Fruit fly (Drosophila melanogaster) Kc167 (cell line): ENCODE measurements around the gene anchor.

Source experiments
- Myc ChIP-seq: fragments of >200 bp; optimal IDR thresholded peaks from 2 replicates; lab custom pipeline; 2017; ENCODE audit warnings: missing external identifiers
- Sin3A ChIP-seq: fragments of >200 bp; optimal IDR thresholded peaks from 2 replicates; lab custom pipeline; 2018; ENCODE audit warnings: missing external identifiers
- h ChIP-seq: fragments of >200 bp; optimal IDR thresholded peaks from 3 replicates; lab custom pipeline; 2018; ENCODE audit warnings: missing external identifiers
- insv ChIP-seq: fragments of >200 bp; optimal IDR thresholded peaks from 3 replicates; lab custom pipeline; 2018; ENCODE audit warnings: missing external identifiers
- psq ChIP-seq: fragments of >200 bp; optimal IDR thresholded peaks from 2 replicates; lab custom pipeline; 2017; ENCODE audit warnings: missing external identifiers
- ttk ChIP-seq: sonication (Bioruptor generic); optimal IDR thresholded peaks from 2 replicates; lab custom pipeline; 2017; ENCODE audit warnings: missing external identifiers

anchor gene

dm6 chr3L:17587292-17587691 is 34.3 kb upstream of the anchor start:
- TF ChIP-seq ttk (no peak), Sin3A (lab: Kevin White, UChicago) (no peak), insv (lab: Kevin White, UChicago) (no peak), psq (lab: Kevin White, UChicago) (no peak), h (lab: Kevin White, UChicago) (no peak), Myc (no peak)

DNA sequence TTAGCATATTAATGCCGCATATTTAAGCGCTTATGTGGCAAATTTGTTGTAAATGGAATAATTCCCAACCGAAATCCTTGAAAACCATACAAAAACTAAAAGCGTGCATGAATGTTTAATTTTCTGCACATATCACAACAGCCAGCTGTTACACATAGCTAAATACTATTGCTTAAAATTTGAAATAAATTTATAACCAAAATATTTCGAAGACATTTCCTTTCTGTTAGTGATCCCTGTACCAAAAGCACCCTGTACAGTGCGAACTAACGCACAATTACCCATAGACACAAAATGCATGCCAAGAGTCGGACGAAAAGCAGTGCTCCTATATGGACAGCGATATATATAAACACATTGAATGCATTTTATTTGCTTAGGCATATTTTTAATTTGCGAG is 33.7 kb upstream of the anchor start:
- TF ChIP-seq Myc = no peak
- TF ChIP-seq insv (lab: Kevin White, UChicago) = no peak
- TF ChIP-seq psq (lab: Kevin White, UChicago) = no peak
- no peak for TF ChIP-seq Sin3A (lab: Kevin White, UChicago)
- TF ChIP-seq h (lab: Kevin White, UChicago) = no peak
- no peak for TF ChIP-seq ttk

DNA sequence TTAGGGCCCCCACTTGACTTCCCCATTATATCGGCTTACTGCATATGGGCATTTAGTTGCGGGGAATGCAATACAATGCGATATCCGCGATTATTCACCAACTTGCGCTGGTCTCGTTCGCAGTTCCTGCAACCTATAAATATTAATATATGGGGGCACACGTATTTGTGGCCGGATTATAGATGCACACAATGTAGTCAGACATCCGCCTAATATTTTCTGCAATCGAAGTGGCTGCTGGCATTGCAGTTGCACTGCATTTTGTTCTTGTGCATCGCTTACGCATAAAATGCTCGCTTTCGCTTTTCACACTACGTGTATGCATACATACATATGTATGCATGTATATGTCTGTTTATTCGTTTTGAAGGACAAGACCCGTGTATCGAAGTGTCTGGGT is 32.9 kb upstream of the anchor start:
- TF ChIP-seq h (lab: Kevin White, UChicago) (no peak), ttk (no peak), Myc (no peak), insv (lab: Kevin White, UChicago) (no peak), psq (lab: Kevin White, UChicago) (no peak), Sin3A (lab: Kevin White, UChicago) (no peak)

dm6 chr3L:17590049-17590448 is 31.6 kb upstream of the anchor start:
- TF ChIP-seq psq (lab: Kevin White, UChicago) = no peak
- no peak for TF ChIP-seq ttk
- no peak for TF ChIP-seq Sin3A (lab: Kevin White, UChicago)
- no peak for TF ChIP-seq h (lab: Kevin White, UChicago)
- no peak for TF ChIP-seq insv (lab: Kevin White, UChicago)

- no peak for TF ChIP-seq h (lab: Kevin White, UChicago)
- TF ChIP-seq insv (lab: Kevin White, UChicago) = peak; percentile 16
Observed at dm6 chr3L:17590455-17591216, 31.0 kb upstream of the anchor start.

DNA sequence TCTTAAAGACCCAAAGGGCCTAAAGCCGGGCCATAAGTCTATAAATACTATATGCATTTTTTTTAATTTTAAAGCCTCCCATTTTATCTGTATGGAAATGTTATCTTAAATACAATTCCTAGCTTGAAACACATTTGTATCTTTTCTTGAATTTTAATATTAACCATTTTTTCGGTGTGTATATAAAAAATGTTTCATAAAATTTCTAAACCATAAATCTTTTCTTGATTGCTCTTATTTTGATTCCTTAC is 30.5 kb upstream of the anchor start:
- TF ChIP-seq ttk (no peak), Myc (no peak), h (lab: Kevin White, UChicago) (no peak), insv (lab: Kevin White, UChicago) (no peak), Sin3A (lab: Kevin White, UChicago) (no peak), psq (lab: Kevin White, UChicago) (no peak)

DNA sequence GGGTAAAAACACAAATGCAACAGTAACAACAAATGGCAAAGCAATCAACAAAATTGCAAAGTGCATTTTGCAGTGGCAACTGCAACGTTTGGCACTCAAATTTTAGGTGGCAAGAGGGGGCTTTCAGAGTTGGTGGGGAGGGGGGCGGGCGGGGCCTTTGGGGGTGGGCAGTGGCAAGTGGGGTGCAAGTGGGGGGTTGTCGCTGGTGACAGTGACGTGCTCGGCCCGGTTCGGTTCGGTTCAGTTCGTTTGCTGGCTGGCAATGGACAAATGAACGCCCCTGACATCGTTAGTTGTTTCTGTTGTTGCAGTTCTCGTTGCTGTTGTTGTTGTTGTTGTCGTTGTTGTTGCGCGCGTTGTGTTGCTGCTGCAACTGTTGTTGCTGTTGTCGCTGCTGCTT is 28.4 kb upstream of the anchor start:
- TF ChIP-seq h (lab: Kevin White, UChicago) = no peak
- TF ChIP-seq Myc = no peak
- TF ChIP-seq Sin3A (lab: Kevin White, UChicago) = no peak
- no peak for TF ChIP-seq psq (lab: Kevin White, UChicago)
- TF ChIP-seq insv (lab: Kevin White, UChicago) = no peak
- no peak for TF ChIP-seq ttk

DNA sequence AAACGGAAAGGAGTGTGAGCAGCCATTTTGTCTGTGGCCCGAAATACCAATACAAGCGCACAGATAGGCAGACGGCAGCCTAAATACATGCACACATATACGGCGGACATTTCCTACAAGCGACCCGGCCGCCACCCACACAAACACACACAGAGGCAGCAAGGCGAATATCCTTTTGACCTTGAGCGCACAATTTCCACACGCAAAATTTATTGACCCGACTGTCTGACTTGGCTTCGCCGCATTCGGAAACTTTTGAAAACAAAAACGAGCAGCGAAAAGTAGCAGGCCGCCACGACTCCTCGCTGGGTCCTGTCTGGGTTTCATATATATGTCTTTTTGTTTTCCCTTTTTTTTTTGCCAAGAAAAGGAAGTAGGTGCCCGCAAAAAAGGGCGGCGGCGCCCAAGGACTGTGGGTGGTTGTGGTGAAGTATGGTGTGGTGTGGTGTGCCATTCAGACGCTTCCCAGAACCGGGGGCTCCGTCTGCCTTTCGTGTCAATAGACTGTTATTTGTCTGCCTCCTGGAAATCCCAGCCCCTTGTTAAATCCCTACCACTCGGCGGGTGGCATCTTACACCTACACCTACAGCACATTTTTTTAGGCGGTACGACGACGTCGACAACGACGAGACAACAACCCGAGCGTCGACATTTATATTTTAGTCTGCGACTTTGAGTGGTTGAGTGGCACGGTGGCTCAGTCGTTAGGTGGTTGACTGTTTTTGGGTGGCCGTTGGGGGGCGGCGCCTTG is 25.6 kb upstream of the anchor start:
- TF ChIP-seq insv (lab: Kevin White, UChicago) (no peak), psq (lab: Kevin White, UChicago) (no peak), ttk (no peak), h (lab: Kevin White, UChicago) (no peak), Myc (no peak), Sin3A (lab: Kevin White, UChicago) (no peak)

DNA sequence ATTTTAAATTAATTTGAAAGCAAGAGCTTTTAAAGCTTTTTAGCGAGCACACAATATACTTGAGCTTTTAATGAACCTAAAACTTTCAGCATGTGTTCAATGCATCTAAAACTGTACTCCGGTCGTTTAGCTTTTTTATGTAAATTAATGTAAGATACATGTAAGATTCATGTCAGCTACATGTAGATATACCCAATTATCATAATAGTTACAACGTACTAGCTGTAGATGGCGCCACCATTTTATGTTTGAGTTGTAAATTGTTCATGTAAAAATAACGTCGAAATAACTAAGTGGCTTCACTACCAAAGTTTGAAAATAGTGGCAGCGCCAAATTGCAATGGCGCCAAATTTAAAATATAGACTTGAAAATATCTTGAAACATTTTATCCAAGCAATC is 24.7 kb upstream of the anchor start:
- TF ChIP-seq insv (lab: Kevin White, UChicago) = no peak
- no peak for TF ChIP-seq ttk
- no peak for TF ChIP-seq Myc
- no peak for TF ChIP-seq h (lab: Kevin White, UChicago)
- TF ChIP-seq psq (lab: Kevin White, UChicago) = no peak
- no peak for TF ChIP-seq Sin3A (lab: Kevin White, UChicago)

- TF ChIP-seq h (lab: Kevin White, UChicago) (no peak), ttk (no peak), psq (lab: Kevin White, UChicago) (no peak), Myc (no peak), insv (lab: Kevin White, UChicago) (no peak), Sin3A (lab: Kevin White, UChicago) (no peak)
Observed at dm6 chr3L:17603528-17604414, 17.9 kb upstream of the anchor start.

DNA sequence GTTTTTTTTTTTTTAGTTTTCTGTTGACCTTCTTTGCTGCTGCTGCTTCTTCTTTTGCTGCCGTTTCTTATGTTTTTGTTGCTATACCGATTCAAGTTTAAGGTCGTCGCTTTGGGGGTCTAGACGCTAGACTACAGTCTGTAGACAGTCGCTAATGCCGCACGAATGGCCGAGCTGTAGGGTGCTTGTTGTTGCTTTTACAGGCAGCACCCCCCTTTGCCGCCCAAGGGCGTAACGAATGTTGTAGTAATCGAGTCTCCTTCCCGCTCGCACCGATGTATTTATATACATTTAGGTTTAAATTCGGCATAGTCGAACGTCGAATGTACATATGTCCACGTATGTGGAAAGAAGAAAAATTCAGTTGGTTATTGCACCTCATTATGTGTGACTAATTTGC is 16.7 kb upstream of the anchor start:
- no peak for TF ChIP-seq Sin3A (lab: Kevin White, UChicago)
- TF ChIP-seq psq (lab: Kevin White, UChicago) = no peak
- TF ChIP-seq insv (lab: Kevin White, UChicago) = no peak
- no peak for TF ChIP-seq ttk
- no peak for TF ChIP-seq Myc
- no peak for TF ChIP-seq h (lab: Kevin White, UChicago)
